Worm (Caenorhabditis elegans) whole organism, L2 larva: Measurements from ENCODE around the gene fbxa-210.

Experiments
- F13H6.1 ChIP-seq: sonication (generic microtip); optimal IDR thresholded peaks from 2 replicates; lab custom pipeline; 2016; ENCODE audit warnings: missing genetic modification characterization, missing compliant biosample characterization
- ama-1 ChIP-seq: fragments of 150-350 bp; optimal IDR thresholded peaks from 2 replicates; lab custom pipeline; 2018; ENCODE audit warnings: inconsistent platforms
- dmd-4 ChIP-seq: sonication (generic microtip); optimal IDR thresholded peaks from 2 replicates; lab custom pipeline; 2017; ENCODE audit warnings: missing biosample characterization, missing genetic modification characterization
- nhr-11 ChIP-seq: fragments of 150-350 bp; optimal IDR thresholded peaks from 2 replicates; lab custom pipeline; 2014; ENCODE audit warnings: missing biosample characterization, missing genetic modification characterization
- nhr-25 ChIP-seq: fragments of 150-350 bp; sonication (generic microtip); optimal IDR thresholded peaks from 3 replicates; lab custom pipeline; 2014; ENCODE audit warnings: missing biosample characterization, missing genetic modification characterization
- ztf-4 ChIP-seq: fragments of 150-350 bp; optimal IDR thresholded peaks from 2 replicates; lab custom pipeline; 2014; ENCODE audit warnings: missing biosample characterization, missing genetic modification characterization

- TF ChIP-seq dmd-4 (tag; lab: Kevin White, UChicago) (no peak), ama-1 (lab: Kevin White, UChicago) (no peak), ztf-4 (tag; lab: Kevin White, UChicago) (no peak), F13H6.1 (tag; lab: Kevin White, UChicago) (no peak), nhr-25 (no peak), nhr-11 (tag; lab: Kevin White, UChicago) (no peak)
These were observed 39.0 kb upstream of the fbxa-210 start, which contains the start of gene Y59A8B.12 for ce11 chrV:18086174-18086661.
